Worm (Caenorhabditis elegans): Measurements from ENCODE around the gene tag-294.

The tag-294 gene

ce11 chrX:5801156-5801592 lies 38.0 kb upstream of the tag-294 start:
- TF ChIP-seq hlh-6 (tag; optimal IDR thresholded peaks at IDR 0.05) (peak; percentile 77), pax-1 (tag; optimal IDR thresholded peaks at IDR 0.05) (no peak), ceh-34 (tag; optimal IDR thresholded peaks at IDR 0.05) (peak; percentile 78), unc-86 (tag; optimal IDR thresholded peaks at IDR 0.05) (peak; percentile 65), rnt-1 (tag; optimal IDR thresholded peaks at IDR 0.05) (peak; percentile 78), ceh-19 (GFP tag; optimal IDR thresholded peaks at IDR 0.05) (peak; percentile 92), elt-2 (tag; optimal IDR thresholded peaks at IDR 0.05) (peak; percentile 89), hlh-30 (tag; optimal IDR thresholded peaks at IDR 0.05; ENCODE audit: insufficient read depth) (peak; percentile 41), zip-5 (tag; optimal IDR thresholded peaks at IDR 0.05) (peak; percentile 36), C38D4.7 (GFP tag; optimal IDR thresholded peaks at IDR 0.05) (peak; percentile 80), syd-9 (tag; optimal IDR thresholded peaks at IDR 0.05) (peak; percentile 86), tbx-7 (tag; optimal IDR thresholded peaks at IDR 0.05) (no peak), T23F11.4 (GFP tag; optimal IDR thresholded peaks at IDR 0.05) (peak; percentile 81), elt-4 (tag; optimal IDR thresholded peaks at IDR 0.05) (no peak), fax-1 (tag; optimal IDR thresholded peaks at IDR 0.05) (peak; percentile 86), pag-3 (tag; optimal IDR thresholded peaks at IDR 0.05; ENCODE audit: borderline replicate concordance) (peak; percentile 41), K09A11.1 (tag; optimal IDR thresholded peaks at IDR 0.05; ENCODE audit: insufficient read depth) (peak; percentile 60), unc-55 (GFP tag; optimal IDR thresholded peaks at IDR 0.05) (peak; percentile 71), ztf-16 (tag; optimal IDR thresholded peaks at IDR 0.05) (peak; percentile 90), K02D7.2 (tag; optimal IDR thresholded peaks at IDR 0.05) (peak; percentile 79), ahr-1 (tag; optimal IDR thresholded peaks at IDR 0.05) (peak; percentile 74), ceh-45 (GFP tag; IDR thresholded peaks at IDR 0.05) (peak; percentile 83), nhr-11 (tag; optimal IDR thresholded peaks at IDR 0.05) (no peak), ceh-9 (tag; optimal IDR thresholded peaks at IDR 0.05) (peak; percentile 82), lin-11 (tag; optimal IDR thresholded peaks at IDR 0.05) (peak; percentile 77), sox-2 (GFP tag; IDR thresholded peaks at IDR 0.05) (peak; percentile 75), odd-2 (tag; optimal IDR thresholded peaks at IDR 0.05) (peak; percentile 23), ceh-48 (tag; optimal IDR thresholded peaks at IDR 0.05) (peak; percentile 78), unc-3 (GFP tag; conservative IDR thresholded peaks at IDR 0.05) (peak; percentile 78), unc-3 (tag; optimal IDR thresholded peaks at IDR 0.05) (peak; percentile 73), ceh-18 (tag; optimal IDR thresholded peaks at IDR 0.05) (peak; percentile 85), ama-1 (optimal IDR thresholded peaks at IDR 0.05) (no peak), dve-1 (tag; optimal IDR thresholded peaks at IDR 0.05) (peak; percentile 89), pha-4 (tag; optimal IDR thresholded peaks at IDR 0.05) (no peak), ceh-24 (tag; optimal IDR thresholded peaks at IDR 0.05) (peak; percentile 52), pha-2 (tag; optimal IDR thresholded peaks at IDR 0.05) (peak; percentile 83), pat-9 (tag; optimal IDR thresholded peaks at IDR 0.05) (peak; percentile 87), eyg-1 (tag; optimal IDR thresholded peaks at IDR 0.05) (peak; percentile 55), sdc-2 (tag; optimal IDR thresholded peaks at IDR 0.05) (peak; percentile 88), ceh-14 (tag; optimal IDR thresholded peaks at IDR 0.05) (peak; percentile 95), tbx-2 (tag; optimal IDR thresholded peaks at IDR 0.05) (peak; percentile 82), hlh-15 (tag; optimal IDR thresholded peaks at IDR 0.05) (peak; percentile 79), unc-42 (tag; optimal IDR thresholded peaks at IDR 0.05) (peak; percentile 92), mec-3 (tag; optimal IDR thresholded peaks at IDR 0.05; ENCODE audit: borderline replicate concordance) (peak; percentile 28), ets-4 (tag; optimal IDR thresholded peaks at IDR 0.05) (peak; percentile 69), lim-6 (tag; optimal IDR thresholded peaks at IDR 0.05) (peak; percentile 82), sox-4 (tag; optimal IDR thresholded peaks at IDR 0.05) (peak; percentile 92), che-1 (tag; optimal IDR thresholded peaks at IDR 0.05) (peak; percentile 82), nhr-232 (tag; optimal IDR thresholded peaks at IDR 0.05) (peak; percentile 76), hlh-8 (tag; optimal IDR thresholded peaks at IDR 0.05) (peak; percentile 62), pqm-1 (tag; optimal IDR thresholded peaks at IDR 0.05) (peak; percentile 91), nfya-1 (tag; optimal IDR thresholded peaks at IDR 0.05) (peak; percentile 86), ceh-30 (tag; optimal IDR thresholded peaks at IDR 0.05) (peak; percentile 78)
